Worm (Caenorhabditis elegans): ENCODE results near the gene Y17G7B.21.

DNA sequence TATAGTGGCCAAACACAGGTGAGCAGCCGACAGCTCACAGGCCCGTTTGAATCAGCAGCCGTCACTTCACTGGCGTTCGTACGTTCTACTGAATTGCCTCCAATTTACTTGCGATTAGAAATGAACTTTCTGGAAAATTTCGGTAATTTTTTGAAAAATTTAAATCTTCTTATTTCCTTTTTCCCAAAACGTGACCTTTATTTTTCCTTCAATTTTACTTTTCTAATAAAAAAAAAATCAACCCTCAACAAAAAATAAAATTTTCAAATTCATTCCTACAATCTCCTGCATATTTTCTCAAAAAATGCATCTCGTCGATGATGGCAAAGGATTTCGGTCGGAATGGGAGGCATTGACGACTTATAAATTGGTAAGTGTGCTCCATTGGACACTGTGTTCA, 29.0 kb downstream of the Y17G7B.21 start, which contains the start of gene W03C9.8:
- TF ChIP-seq nhr-237 (tag; optimal IDR thresholded peaks at IDR 0.05) (no peak), lin-13 (tag; optimal IDR thresholded peaks at IDR 0.05) (no peak), snpc-4 (tag; optimal IDR thresholded peaks at IDR 0.05) (no peak), nhr-12 (tag; optimal IDR thresholded peaks at IDR 0.05) (no peak)

All from whole organism, mixed stage, embryonic.